Fruit fly (Drosophila melanogaster) S2 (cell line): Measurements from ENCODE around the gene CG7059.
A peak's percentile ranks its signal among the peaks of the same experiment; 100 is the strongest.

ENCODE experiments used
- CG8478 ChIP-seq: fragments of >200 bp; optimal IDR thresholded peaks from 2 replicates; lab custom pipeline; 2018
- CTCF ChIP-seq, 2 experiments: fragments of >200 bp; optimal IDR thresholded peaks; 2 replicates each; lab custom pipeline; 2018

CG7059 gene

dm6 chr3R:22389614-22390013 lies at the start of gene CG7059, which contains the start of gene CAH8:
Gene CG7059 (plus strand): TSS chr3R:22389780.
Gene CAH8 (minus strand): TSS chr3R:22389714.
- TF ChIP-seq CG8478 (no peak), CTCF (optimal IDR thresholded peaks at IDR 0.05; lab: Kevin White, UChicago) (no peak)

DNA sequence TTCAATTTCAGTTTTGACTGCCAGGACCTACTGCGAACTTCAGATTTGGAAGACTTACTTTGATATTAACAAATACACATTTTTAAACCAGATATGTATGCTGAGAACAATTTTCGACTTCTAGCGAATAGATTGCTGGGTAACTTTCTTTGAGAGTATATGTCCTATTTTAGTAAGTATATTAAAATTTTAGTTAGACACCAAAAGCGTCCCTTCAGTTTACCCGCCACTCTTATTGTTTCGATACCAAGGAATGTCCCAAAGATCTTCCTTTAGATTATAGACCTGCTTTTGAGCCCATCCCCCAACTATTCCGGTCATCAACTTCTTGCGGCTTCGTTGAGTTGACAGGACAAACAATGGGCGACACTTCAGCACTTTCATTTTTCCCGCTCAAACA lies 49.4 kb upstream of the CG7059 start, which contains the start of gene CG5388:
CG5388 (minus strand) TSS at position 101 of the 400 bp plus-strand sequence.
- no peak for TF ChIP-seq CG8478
- TF ChIP-seq CTCF (optimal IDR thresholded peaks at IDR 0.05; lab: Kevin White, UChicago) = no peak

DNA sequence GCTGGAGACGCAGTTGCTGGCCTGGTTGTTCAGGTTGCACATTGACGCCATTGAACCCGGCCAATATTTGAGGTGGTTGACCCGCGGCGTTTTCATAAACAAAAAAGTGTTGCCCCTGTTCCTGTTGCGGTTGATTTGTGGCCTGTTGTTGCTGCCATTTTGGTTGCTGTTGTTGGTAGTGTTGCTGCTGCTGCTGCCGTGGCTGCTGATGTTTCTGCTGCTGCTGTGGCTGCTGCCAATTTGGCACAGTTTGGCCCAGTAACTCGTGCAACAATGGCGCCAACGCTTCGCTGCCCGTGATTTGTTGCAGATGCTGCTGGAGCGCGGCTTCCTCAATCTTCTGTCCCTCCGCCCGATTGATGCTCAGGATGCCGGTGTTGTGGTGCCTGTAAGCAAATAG lies 47.9 kb upstream of the CG7059 start:
- TF ChIP-seq CG8478 (no peak), CTCF (optimal IDR thresholded peaks at IDR 0.05; lab: Kevin White, UChicago) (no peak)

dm6 chr3R:22342151-22342550 lies 47.4 kb upstream of the CG7059 start, which contains the start of gene CG5386:
Gene CG5386 (minus strand): TSS chr3R:22342251.
- TF ChIP-seq CG8478 = no peak
- TF ChIP-seq CTCF (optimal IDR thresholded peaks at IDR 0.05; lab: Kevin White, UChicago) = no peak

DNA sequence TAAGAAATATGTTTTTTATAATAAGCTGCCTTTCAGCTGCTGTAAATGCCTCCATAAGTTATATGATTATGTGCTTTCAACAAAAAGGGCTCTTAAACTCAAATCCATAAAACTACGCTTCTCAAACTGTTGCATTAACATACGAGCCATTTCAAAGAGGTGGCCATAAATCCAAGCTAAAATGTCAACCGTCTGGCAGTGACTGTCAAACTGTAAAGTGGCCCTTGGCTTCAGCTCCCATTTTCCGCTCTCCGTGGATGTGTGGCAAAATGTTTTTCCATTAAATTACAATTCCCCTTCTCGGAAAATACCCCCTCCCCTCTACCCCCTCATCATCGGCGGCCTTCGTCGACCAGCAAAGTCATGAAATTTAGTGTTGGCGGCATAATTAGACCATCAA lies 46.9 kb upstream of the CG7059 start:
- TF ChIP-seq CG8478 (no peak), CTCF (optimal IDR thresholded peaks at IDR 0.05; lab: Kevin White, UChicago) (no peak)

- no peak for TF ChIP-seq CTCF (optimal IDR thresholded peaks at IDR 0.05; lab: Kevin White, UChicago)
- no peak for TF ChIP-seq CG8478
Measured at dm6 chr3R:22351396-22351795, 38.2 kb upstream of the CG7059 start, which contains the start of gene rdhB. Gene rdhB (plus strand): TSS chr3R:22351696.

DNA sequence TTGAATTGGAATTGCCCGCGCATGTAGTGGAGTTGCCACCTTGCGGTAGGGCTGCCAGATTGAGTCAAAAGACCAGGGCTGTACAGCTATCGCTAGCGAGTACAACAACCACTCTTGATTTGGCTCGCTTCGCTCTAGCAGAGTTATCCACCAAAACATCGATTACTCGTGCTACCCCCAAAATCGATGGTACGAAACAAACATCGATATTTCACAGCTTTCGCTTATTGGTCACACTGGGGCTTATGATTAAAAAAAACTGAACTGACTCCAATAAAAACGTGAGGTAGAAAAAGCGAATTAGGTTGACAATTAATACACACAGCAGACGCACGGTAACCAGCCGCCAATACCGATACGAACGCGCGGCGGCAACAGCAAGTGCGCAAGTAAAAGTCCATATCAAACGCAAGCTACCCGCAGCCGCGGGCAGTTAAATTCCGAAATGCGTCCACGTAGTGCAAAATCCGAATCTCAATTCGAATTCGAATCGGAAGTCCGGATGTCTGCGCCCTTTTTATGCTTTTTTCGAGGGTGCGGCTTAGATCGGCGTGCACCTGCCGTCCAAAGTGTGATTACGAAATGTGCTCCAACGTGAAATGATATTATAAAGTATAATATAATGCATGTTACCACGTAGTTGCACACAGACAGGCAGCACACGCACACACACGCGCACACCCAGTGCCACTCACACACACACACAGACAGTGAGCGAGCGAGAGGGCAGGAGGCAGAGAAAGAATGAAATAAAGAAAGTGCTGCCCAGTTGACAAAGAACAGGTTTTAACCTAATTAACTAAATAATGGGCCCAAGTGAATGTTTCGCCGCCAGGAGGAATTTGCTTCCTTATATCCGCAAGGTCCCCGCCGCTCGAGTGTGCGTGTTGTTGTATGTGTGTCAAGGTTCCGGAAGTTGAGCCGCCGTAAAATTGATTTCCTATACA lies 32.8 kb upstream of the CG7059 start, which contains the start of gene Sar1:
Sar1 (plus strand) TSS at position 222 of the 947 bp plus-strand sequence.
- TF ChIP-seq CG8478 (no peak), CTCF (optimal IDR thresholded peaks at IDR 0.05; lab: Kevin White, UChicago) (peak; percentile 72 to 77)

DNA sequence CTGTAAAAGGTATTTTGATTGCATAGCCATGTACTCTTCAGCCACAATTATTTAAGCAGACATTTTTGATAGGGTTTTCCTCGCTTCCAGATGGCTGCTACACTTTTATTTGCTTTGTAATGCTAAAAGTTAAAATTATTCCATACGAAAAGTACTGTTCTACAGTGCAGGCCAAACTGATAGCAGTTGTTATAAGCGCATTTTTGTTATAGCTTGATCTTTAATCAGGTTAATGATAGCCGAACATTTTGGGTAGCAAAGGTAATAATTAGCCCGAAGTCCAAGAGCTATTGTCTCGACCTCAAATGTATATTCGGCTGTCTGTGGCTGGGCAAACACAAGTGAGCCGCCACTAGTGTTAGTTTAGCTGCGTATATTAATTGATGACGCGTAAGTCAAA lies 31.6 kb upstream of the CG7059 start:
- no peak for TF ChIP-seq CG8478
- TF ChIP-seq CTCF (optimal IDR thresholded peaks at IDR 0.05; lab: Kevin White, UChicago) = no peak

dm6 chr3R:22358810-22359209 lies 30.8 kb upstream of the CG7059 start:
- TF ChIP-seq CG8478 (no peak), CTCF (optimal IDR thresholded peaks at IDR 0.05; lab: Kevin White, UChicago) (no peak)

dm6 chr3R:22362218-22362907 lies 27.2 kb upstream of the CG7059 start, which contains the start of the genes JMJD6, CG7071 and Muted:
Gene JMJD6 (minus strand): TSS chr3R:22362371.
Gene CG7071 (plus strand): TSS chr3R:22362620.
Gene Muted (plus strand): TSS chr3R:22362620.
- TF ChIP-seq CG8478 (no peak), CTCF (optimal IDR thresholded peaks at IDR 0.05; lab: Kevin White, UChicago) (peak in 1 of 2 experiments; percentile 32)

- TF ChIP-seq CTCF (optimal IDR thresholded peaks at IDR 0.05; lab: Kevin White, UChicago) (no peak), CG8478 (no peak)
Measured at dm6 chr3R:22365660-22366195, 23.9 kb upstream of the CG7059 start, which contains the start of gene CG5382. Gene CG5382 (minus strand): TSS chr3R:22365983.

DNA sequence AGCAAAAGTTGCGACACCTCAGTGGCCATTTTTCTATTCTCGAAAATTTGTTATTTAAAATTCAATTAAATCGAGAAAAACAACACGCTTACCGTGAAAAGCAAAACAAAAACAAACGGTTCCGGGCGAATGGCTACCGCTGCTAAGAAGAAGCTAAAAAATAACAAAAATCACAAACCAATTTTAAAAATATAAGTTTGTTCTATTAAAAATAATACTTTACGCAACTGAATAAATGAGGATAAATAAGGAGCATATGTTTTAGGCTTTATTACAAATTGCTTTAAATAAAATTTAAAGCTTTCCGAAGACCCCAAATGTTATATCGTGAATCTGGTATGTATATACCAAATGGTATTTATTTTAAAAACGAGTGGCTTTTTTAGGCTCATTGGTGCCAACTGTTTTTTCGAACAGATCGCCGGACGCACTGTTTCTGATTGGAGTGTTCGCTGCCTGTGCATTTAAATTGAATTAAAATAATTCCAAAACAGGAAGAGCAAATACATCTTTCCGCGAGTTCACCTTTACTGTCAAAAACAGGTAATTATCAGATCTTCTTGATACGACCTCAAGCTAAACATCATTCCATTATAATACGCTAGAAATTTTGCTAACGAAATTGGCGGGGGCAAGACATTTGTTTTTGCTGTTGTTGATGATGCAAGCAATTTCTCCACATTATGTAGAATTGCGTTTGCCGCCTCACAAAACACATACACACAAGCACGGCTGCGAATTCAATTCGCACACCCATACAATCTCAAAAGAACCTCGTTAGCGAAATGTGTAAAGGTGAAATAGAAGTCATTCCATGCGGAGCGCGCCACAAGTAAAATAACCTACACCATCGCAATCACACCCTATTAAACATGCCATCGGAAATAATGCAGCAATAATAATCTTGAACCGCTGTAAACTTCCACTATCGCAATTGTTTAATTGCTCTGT lies 22.2 kb upstream of the CG7059 start, which contains the start of the genes Polr3F and PyK:
Polr3F (minus strand) TSS at position 248 of the 951 bp plus-strand sequence.
PyK (plus strand) TSS at position 411 of the 951 bp plus-strand sequence.
- TF ChIP-seq CG8478 = no peak
- no peak for TF ChIP-seq CTCF (optimal IDR thresholded peaks at IDR 0.05; lab: Kevin White, UChicago)

- TF ChIP-seq CTCF (optimal IDR thresholded peaks at IDR 0.05; lab: Kevin White, UChicago) = no peak
Measured at dm6 chr3R:22368077-22368776, 21.4 kb upstream of the CG7059 start.
